Fruit fly (Drosophila melanogaster) whole organism, embryonic: ENCODE data around the gene sqh.

Experiments used
- ATbp ChIP-seq: fragments of 200-800 bp; sonication (Bioruptor generic); optimal IDR thresholded peaks from 2 replicates; lab custom pipeline; 2017; ENCODE audit warnings: missing biosample characterization, mild to moderate bottlenecking, missing genetic modification characterization, missing genetic modification reagents
- CG10431 ChIP-seq: fragments of 200-800 bp; sonication (Bioruptor generic); optimal IDR thresholded peaks from 3 replicates; lab custom pipeline; 2018; ENCODE audit warnings: missing biosample characterization, mild to moderate bottlenecking, missing genetic modification characterization
- CG11504 ChIP-seq: fragments of 200-800 bp; sonication (Bioruptor generic); optimal IDR thresholded peaks from 3 replicates; lab custom pipeline; 2019; ENCODE audit warnings: missing biosample characterization, mild to moderate bottlenecking, missing genetic modification characterization, moderate library complexity
- CG13424 ChIP-seq: fragments of 200-800 bp; sonication (Bioruptor generic); optimal IDR thresholded peaks from 2 replicates; lab custom pipeline; 2019; ENCODE audit warnings: missing biosample characterization, mild to moderate bottlenecking, missing genetic modification characterization, moderate library complexity
- CG14050 ChIP-seq: fragments of 200-800 bp; sonication (Bioruptor generic); IDR thresholded peaks from 3 replicates; pipeline ENCODE4 v1.3.6; 2022; ENCODE audit warnings: missing biosample characterization, missing genetic modification characterization
- CG15601 ChIP-seq: fragments of 200-800 bp; sonication (Bioruptor generic); optimal IDR thresholded peaks from 3 replicates; lab custom pipeline; 2019; ENCODE audit warnings: missing biosample characterization, mild to moderate bottlenecking, missing genetic modification characterization, moderate library complexity
- CG2129 ChIP-seq: fragments of 200-800 bp; sonication (Bioruptor generic); IDR thresholded peaks from 2 replicates; pipeline ENCODE4 v1.3.6; 2022; ENCODE audit warnings: missing biosample characterization, missing genetic modification characterization; ENCODE audit not compliant: partially characterized antibody
- CG2202 ChIP-seq: fragments of 200-800 bp; sonication (Bioruptor generic); optimal IDR thresholded peaks from 2 replicates; lab custom pipeline; 2018; ENCODE audit warnings: missing biosample characterization, mild to moderate bottlenecking, missing genetic modification characterization
- CG4328 ChIP-seq: fragments of 200-800 bp; sonication (Bioruptor generic); optimal IDR thresholded peaks from 3 replicates; lab custom pipeline; 2017; ENCODE audit warnings: missing biosample characterization, missing genetic modification reagents, missing genetic modification characterization
- CG6791 ChIP-seq: fragments of 200-800 bp; sonication (Bioruptor generic); IDR thresholded peaks from 3 replicates; pipeline ENCODE4 v1.3.6; 2022; ENCODE audit warnings: missing biosample characterization, missing genetic modification characterization; ENCODE audit not compliant: partially characterized antibody
- CG6854 ChIP-seq: fragments of 200-800 bp; sonication (Bioruptor generic); optimal IDR thresholded peaks from 3 replicates; lab custom pipeline; 2017; ENCODE audit warnings: missing biosample characterization, mild to moderate bottlenecking, missing genetic modification characterization
- CG8359 ChIP-seq: fragments of 200-800 bp; sonication (Bioruptor generic); optimal IDR thresholded peaks from 2 replicates; lab custom pipeline; 2017; ENCODE audit warnings: missing biosample characterization, mild to moderate bottlenecking, missing genetic modification characterization, borderline replicate concordance
- CG9797 ChIP-seq: fragments of 200-800 bp; sonication (Bioruptor generic); optimal IDR thresholded peaks from 3 replicates; lab custom pipeline; 2018; ENCODE audit warnings: missing biosample characterization, mild to moderate bottlenecking, missing genetic modification characterization
- Dad ChIP-seq: fragments of 200-800 bp; sonication (Bioruptor generic); optimal IDR thresholded peaks from 3 replicates; lab custom pipeline; 2016; ENCODE audit warnings: missing biosample characterization, missing genetic modification characterization
- Doc2 ChIP-seq: fragments of 200-800 bp; sonication (Bioruptor generic); IDR thresholded peaks from 2 replicates; pipeline ENCODE4 v1.3.6; 2022; ENCODE audit warnings: missing biosample characterization, missing genetic modification characterization
- GATAe ChIP-seq: fragments of 200-800 bp; sonication (Bioruptor generic); conservative IDR thresholded peaks from 2 replicates; pipeline ENCODE4 v1.3.6; 2022; ENCODE audit warnings: missing biosample characterization, missing genetic modification characterization
- HLH54F ChIP-seq: fragments of 200-800 bp; sonication (Bioruptor generic); optimal IDR thresholded peaks from 3 replicates; lab custom pipeline; 2016; ENCODE audit warnings: missing biosample characterization, missing genetic modification characterization
- Hey ChIP-seq: fragments of 200-800 bp; sonication (Bioruptor generic); optimal IDR thresholded peaks from 3 replicates; lab custom pipeline; 2018; ENCODE audit warnings: missing biosample characterization, mild to moderate bottlenecking, missing genetic modification characterization
- Hr39 ChIP-seq: fragments of >200 bp; optimal IDR thresholded peaks from 2 replicates; lab custom pipeline; 2017
- NC2β ChIP-seq: fragments of 200-800 bp; sonication (Bioruptor generic); optimal IDR thresholded peaks from 2 replicates; lab custom pipeline; 2016; ENCODE audit warnings: missing biosample characterization, missing genetic modification characterization
- NFAT ChIP-seq: fragments of 200-800 bp; sonication (Bioruptor generic); IDR thresholded peaks from 2 replicates; pipeline ENCODE4 v1.3.6; 2022; ENCODE audit warnings: missing biosample characterization, missing genetic modification characterization
- Trl ChIP-seq, 3 experiments: fragments of >200 bp in 2 of 3; fragments of 200-800 bp in 1 of 3; sonication (Bioruptor generic) in 1 of 3; optimal IDR thresholded peaks; 2 replicates in 1 of 3; 3 replicates in 2 of 3; lab custom pipeline; 2016 to 2017; ENCODE audit warnings: missing biosample characterization in 1 of 3, missing genetic modification characterization in 1 of 3
- al ChIP-seq: fragments of 200-800 bp; sonication (Bioruptor generic); IDR thresholded peaks from 2 replicates; pipeline ENCODE4 v1.3.6; 2022; ENCODE audit warnings: missing biosample characterization, missing genetic modification characterization
- bigmax ChIP-seq: fragments of 200-800 bp; sonication (Bioruptor generic); optimal IDR thresholded peaks from 2 replicates; lab custom pipeline; 2018; ENCODE audit warnings: missing biosample characterization, mild to moderate bottlenecking, missing genetic modification characterization
- cad ChIP-seq: fragments of >200 bp; optimal IDR thresholded peaks from 2 replicates; lab custom pipeline; 2017; ENCODE audit warnings: missing biosample characterization, missing genetic modification characterization
- cg ChIP-seq: fragments of 200-800 bp; sonication (Bioruptor generic); optimal IDR thresholded peaks from 3 replicates; lab custom pipeline; 2019; ENCODE audit warnings: missing biosample characterization, mild to moderate bottlenecking, missing genetic modification characterization, moderate library complexity
- ci ChIP-seq: fragments of 200-800 bp; sonication (Bioruptor generic); IDR thresholded peaks from 3 replicates; pipeline ENCODE4 v1.3.6; 2022; ENCODE audit warnings: missing biosample characterization, missing genetic modification characterization
- crol ChIP-seq: fragments of 200-800 bp; sonication (Bioruptor generic); IDR thresholded peaks from 2 replicates; pipeline ENCODE4 v1.3.6; 2022; ENCODE audit warnings: missing biosample characterization, missing genetic modification characterization
- dan ChIP-seq: fragments of 200-800 bp; sonication (Bioruptor generic); IDR thresholded peaks from 2 replicates; pipeline ENCODE4 v1.3.6; 2022; ENCODE audit warnings: missing biosample characterization, missing genetic modification characterization
- dimm ChIP-seq: fragments of 200-800 bp; sonication (Bioruptor generic); IDR thresholded peaks from 2 replicates; pipeline ENCODE4 v1.3.6; 2022; ENCODE audit warnings: missing biosample characterization, missing genetic modification characterization
- gfzf ChIP-seq: fragments of 200-800 bp; sonication (Bioruptor generic); optimal IDR thresholded peaks from 2 replicates; lab custom pipeline; 2016; ENCODE audit warnings: missing biosample characterization, mild to moderate bottlenecking, missing genetic modification characterization, moderate library complexity
- gsb ChIP-seq: fragments of 200-800 bp; sonication (Bioruptor generic); IDR thresholded peaks from 2 replicates; pipeline ENCODE4 v1.3.6; 2022; ENCODE audit warnings: missing biosample characterization, missing genetic modification characterization
- h ChIP-seq: fragments of >200 bp; optimal IDR thresholded peaks from 2 replicates; lab custom pipeline; 2017
- hkb ChIP-seq, 2 experiments: fragments of 200-800 bp in 1 of 2; fragments of >200 bp in 1 of 2; sonication (Bioruptor generic) in 1 of 2; IDR thresholded peaks in 1 of 2; optimal IDR thresholded peaks in 1 of 2; 2 replicates each; pipeline versions ENCODE4 v1.3.6 to Lab custom; 2017 to 2022; ENCODE audit warnings: missing biosample characterization in 1 of 2, missing genetic modification characterization in 1 of 2
- jing ChIP-seq: fragments of 200-800 bp; sonication (Bioruptor generic); optimal IDR thresholded peaks from 2 replicates; lab custom pipeline; 2018; ENCODE audit warnings: missing biosample characterization, mild to moderate bottlenecking, missing genetic modification characterization
- luna ChIP-seq: fragments of 200-800 bp; sonication (Bioruptor generic); optimal IDR thresholded peaks from 2 replicates; lab custom pipeline; 2016; ENCODE audit warnings: missing biosample characterization, missing genetic modification characterization
- mam ChIP-seq: fragments of 200-800 bp; sonication (Bioruptor generic); optimal IDR thresholded peaks from 3 replicates; lab custom pipeline; 2016; ENCODE audit warnings: missing biosample characterization, missing genetic modification characterization
- nom ChIP-seq: fragments of 200-800 bp; sonication (Bioruptor generic); optimal IDR thresholded peaks from 2 replicates; lab custom pipeline; 2017; ENCODE audit warnings: missing biosample characterization, missing genetic modification characterization, mild to moderate bottlenecking, moderate library complexity, missing genetic modification reagents
- pfk ChIP-seq: fragments of 200-800 bp; sonication (Bioruptor generic); optimal IDR thresholded peaks from 2 replicates; lab custom pipeline; 2018; ENCODE audit warnings: missing biosample characterization, mild to moderate bottlenecking, missing genetic modification characterization, moderate library complexity
- prd ChIP-seq, 3 experiments: fragments of >200 bp in 2 of 3; fragments of 200-800 bp in 1 of 3; sonication (Bioruptor generic) in 1 of 3; optimal IDR thresholded peaks in 2 of 3; IDR thresholded peaks in 1 of 3; 2 replicates in 2 of 3; 3 replicates in 1 of 3; pipeline versions ENCODE4 v1.3.6 to Lab custom; 2017 to 2022; ENCODE audit warnings: missing biosample characterization in 1 of 3, missing genetic modification characterization in 1 of 3
- run ChIP-seq: fragments of 200-800 bp; sonication (Bioruptor generic); optimal IDR thresholded peaks from 3 replicates; lab custom pipeline; 2018; ENCODE audit warnings: missing biosample characterization, mild to moderate bottlenecking, missing genetic modification characterization
- scrt ChIP-seq: fragments of 200-800 bp; sonication (Bioruptor generic); optimal IDR thresholded peaks from 2 replicates; lab custom pipeline; 2018; ENCODE audit warnings: missing biosample characterization, mild to moderate bottlenecking, missing genetic modification characterization, moderate library complexity
- slp2 ChIP-seq: fragments of 200-800 bp; sonication (Bioruptor generic); optimal IDR thresholded peaks from 2 replicates; lab custom pipeline; 2016; ENCODE audit warnings: missing biosample characterization, missing genetic modification characterization
- ssp ChIP-seq: fragments of 200-800 bp; sonication (Bioruptor generic); IDR thresholded peaks from 2 replicates; pipeline ENCODE4 v1.3.6; 2022; ENCODE audit warnings: missing biosample characterization, missing genetic modification characterization
- trem ChIP-seq: fragments of 200-800 bp; optimal IDR thresholded peaks from 3 replicates; lab custom pipeline; 2019; ENCODE audit warnings: missing biosample characterization, mild to moderate bottlenecking, missing genetic modification characterization, moderate library complexity
- trh ChIP-seq: fragments of 200-800 bp; sonication (Bioruptor generic); optimal IDR thresholded peaks from 2 replicates; lab custom pipeline; 2016; ENCODE audit warnings: missing biosample characterization, missing genetic modification characterization
- z ChIP-seq: fragments of 200-800 bp; sonication (Bioruptor generic); IDR thresholded peaks from 3 replicates; pipeline ENCODE4 v1.3.6; 2022; ENCODE audit warnings: missing biosample characterization, missing genetic modification characterization

The sqh gene

dm6 chrX:6267187-6267711, 42.3 kb upstream of the sqh start, which contains the start of gene schlank (continued):
- TF ChIP-seq Hey (tag; lab: Kevin White, UChicago): no peak
- TF ChIP-seq gsb: no peak
- no peak for TF ChIP-seq hkb (optimal IDR thresholded peaks at IDR 0.05; lab: Kevin White, UChicago)
- TF ChIP-seq hkb (GFP tag; IDR thresholded peaks at IDR 0.05; lab: Robert Waterston, UW): no peak
- TF ChIP-seq gfzf (GFP tag; lab: Kevin White, UChicago): peak; percentile 94
- TF ChIP-seq CG9797 (GFP tag; lab: Kevin White, UChicago): peak; percentile 89
- peak; percentile 14 for TF ChIP-seq jing (GFP tag; lab: Kevin White, UChicago)
- no peak for TF ChIP-seq scrt (GFP tag; lab: Kevin White, UChicago)
- peak; percentile 32; the same call in 1 of the 3 replicates for TF ChIP-seq CG14050 (GFP tag; lab: Robert Waterston, UW)
- peak; percentile 42 for TF ChIP-seq slp2 (GFP tag; lab: Kevin White, UChicago)
- peak; percentile 53 for TF ChIP-seq CG13424 (tag; lab: Kevin White, UChicago)
- no peak for TF ChIP-seq prd (optimal IDR thresholded peaks at IDR 0.05; lab: Kevin White, UChicago)
- peak; percentile 81 for TF ChIP-seq prd (GFP tag; IDR thresholded peaks at IDR 0.05; lab: Robert Waterston, UW)
- TF ChIP-seq run (tag; lab: Kevin White, UChicago): no peak
- TF ChIP-seq HLH54F (GFP tag; lab: Kevin White, UChicago): peak; percentile 67
- no peak for TF ChIP-seq CG2129 (GFP tag; lab: Robert Waterston, UW)
- peak; percentile 76 for TF ChIP-seq ssp (GFP tag; lab: Robert Waterston, UW)
- TF ChIP-seq, all 482 proteins: peak for 230

DNA sequence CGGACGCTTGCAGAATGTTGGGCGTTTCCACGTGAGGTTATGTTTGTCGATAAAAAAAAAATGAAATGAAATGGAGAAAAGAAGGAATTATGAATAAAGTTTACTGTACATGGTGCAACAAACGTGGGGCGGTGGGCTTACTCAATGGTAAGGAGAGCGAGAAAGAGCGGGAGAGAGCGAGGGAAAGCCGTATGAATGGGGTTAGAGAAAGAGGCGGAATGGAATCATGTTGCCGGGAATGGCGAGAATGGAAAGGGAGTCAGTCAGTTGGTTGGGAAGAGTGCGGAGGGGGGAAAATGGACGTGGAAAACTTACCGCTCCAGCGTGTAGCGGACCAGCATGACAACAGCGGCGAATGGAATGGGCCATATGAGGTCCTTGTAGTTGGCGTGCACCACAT, 41.2 kb upstream of the sqh start:
- TF ChIP-seq crol (GFP tag; lab: Robert Waterston, UW) (peak; percentile 76), Trl (optimal IDR thresholded peaks at IDR 0.05; lab: Kevin White, UChicago) (peak; percentile 30 to 58), Trl (GFP tag; optimal IDR thresholded peaks at IDR 0.05; lab: Kevin White, UChicago) (no peak), cg (GFP tag; lab: Kevin White, UChicago) (peak; percentile 39), bigmax (GFP tag; lab: Kevin White, UChicago) (peak; percentile 87), CG11504 (tag; lab: Kevin White, UChicago) (peak; percentile 29), ci (0 out of 3 replicates have a peak, but pooled peaks have one; percentile 20), cad (GFP tag; lab: Kevin White, UChicago) (no peak), al (GFP tag; lab: Robert Waterston, UW) (no peak), CG10431 (GFP tag; lab: Kevin White, UChicago) (peak; percentile 91), pfk (GFP tag; lab: Kevin White, UChicago) (peak; percentile 85)

DNA sequence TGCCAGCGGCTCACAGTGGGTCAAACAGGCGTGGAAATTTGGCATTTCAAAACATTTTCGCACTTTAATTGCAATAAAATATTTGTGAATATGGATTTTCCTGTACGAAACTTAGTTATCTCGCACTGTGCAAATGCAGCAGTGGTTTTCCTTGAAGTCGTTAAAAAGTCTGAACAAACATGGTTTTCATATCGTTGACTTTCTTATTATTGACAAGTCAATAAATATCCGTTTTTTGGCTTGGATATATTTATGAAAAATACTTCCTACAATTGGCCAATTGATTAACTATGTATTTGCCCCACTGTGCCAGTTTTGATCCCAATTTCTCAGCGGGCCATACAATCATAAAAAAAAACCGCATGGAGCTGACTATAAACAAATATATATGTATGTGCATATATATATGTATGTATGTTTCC, 40.5 kb upstream of the sqh start:
- TF ChIP-seq CG6791 (GFP tag; lab: Robert Waterston, UW): no peak
- peak; percentile 4 for TF ChIP-seq gfzf (GFP tag; lab: Kevin White, UChicago)
- TF ChIP-seq CG8359 (GFP tag; lab: Kevin White, UChicago): peak; percentile 87
- TF ChIP-seq Hr39 (lab: Kevin White, UChicago): no peak
- TF ChIP-seq h (lab: Kevin White, UChicago): no peak
- TF ChIP-seq NC2β (GFP tag; lab: Kevin White, UChicago): peak; percentile 96
- TF ChIP-seq CG6854 (GFP tag; lab: Kevin White, UChicago): peak; percentile 92
- peak; percentile 87 for TF ChIP-seq trh
- peak; percentile 82 for TF ChIP-seq CG2202
- TF ChIP-seq CG15601 (tag; lab: Kevin White, UChicago): peak; percentile 93
- peak; percentile 94 for TF ChIP-seq mam
- TF ChIP-seq luna (GFP tag; lab: Kevin White, UChicago): peak; percentile 80
- TF ChIP-seq dimm (GFP tag; lab: Robert Waterston, UW): peak; percentile 91
- peak; percentile 90 for TF ChIP-seq CG4328 (GFP tag; lab: Kevin White, UChicago)
- peak; percentile 54 for TF ChIP-seq nom
- TF ChIP-seq NFAT (GFP tag; lab: Robert Waterston, UW): peak; percentile 86
- TF ChIP-seq z (GFP tag; lab: Robert Waterston, UW): peak; percentile 69; the same call in 2 of the 3 replicates
- TF ChIP-seq Dad (GFP tag; lab: Kevin White, UChicago): peak; percentile 96
- peak; percentile 79 for TF ChIP-seq Doc2 (GFP tag; lab: Robert Waterston, UW)
- TF ChIP-seq trem (tag; lab: Kevin White, UChicago): peak; percentile 88
- peak; percentile 76 for TF ChIP-seq GATAe
- peak; percentile 96 for TF ChIP-seq ATbp (GFP tag; lab: Kevin White, UChicago)
- TF ChIP-seq dan: peak; percentile 47; the same call in 1 of the 2 replicates
